Worm (Caenorhabditis elegans): ENCODE data around the gene fbxb-107.

fbxb-107 gene

DNA sequence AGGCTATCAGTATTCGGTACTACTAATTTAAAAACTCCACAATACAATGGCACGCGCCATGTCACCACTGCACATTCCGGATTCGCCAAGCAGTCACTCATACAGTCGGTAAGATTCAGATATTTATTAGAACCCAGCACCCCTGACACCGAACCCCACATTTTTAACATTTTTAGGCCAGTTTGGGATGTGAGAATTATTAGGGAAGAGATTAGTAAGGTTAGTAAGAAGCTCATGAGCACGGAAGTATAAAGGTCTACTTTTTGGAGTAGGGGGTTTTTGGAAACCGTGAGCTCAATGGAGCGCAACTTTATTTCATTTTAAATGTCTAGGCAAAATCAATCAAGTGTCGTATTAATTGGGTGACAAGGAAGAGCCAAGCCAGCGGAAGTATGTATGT is 618 bp upstream of the fbxb-107 start, which contains the start of gene F29A7.8:
Gene F29A7.8, minus strand, starts transcription at position 101 of the 400 bp plus-strand sequence.
- TF ChIP-seq elt-3 (tag; optimal IDR thresholded peaks at IDR 0.05) (no peak), unc-55 (GFP tag; optimal IDR thresholded peaks at IDR 0.05) (no peak), ZK546.5 (tag; optimal IDR thresholded peaks at IDR 0.05) (no peak), peb-1 (tag; optimal IDR thresholded peaks at IDR 0.05) (no peak)

DNA sequence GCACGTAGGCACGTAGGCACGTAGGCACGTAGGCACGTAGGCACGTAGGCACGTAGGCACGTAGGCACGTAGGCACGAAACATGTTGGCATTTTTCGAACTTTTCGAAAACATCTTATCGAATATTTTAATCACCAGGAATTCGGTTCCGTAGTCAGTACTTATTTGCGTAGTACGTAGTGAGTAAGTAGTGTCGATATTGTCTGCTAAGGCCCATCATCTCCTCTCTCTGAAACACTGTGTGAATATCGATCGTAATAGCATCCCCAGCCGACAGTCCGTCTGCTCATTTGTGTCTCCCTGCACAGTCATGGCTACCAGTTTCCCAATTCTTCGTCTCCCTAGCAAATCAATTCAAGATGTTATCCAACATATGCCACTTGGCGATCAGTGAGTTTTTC is 3.5 kb downstream of the fbxb-107 start, which contains the start of gene fbxb-106:
Gene fbxb-106, plus strand, starts transcription at position 301 of the 400 bp plus-strand sequence.
- TF ChIP-seq nhr-129 (tag; optimal IDR thresholded peaks at IDR 0.05), result no peak
- TF ChIP-seq F13H6.1 (tag; optimal IDR thresholded peaks at IDR 0.05), result no peak
- no peak for TF ChIP-seq ceh-82 (tag; optimal IDR thresholded peaks at IDR 0.05)
- TF ChIP-seq crh-2 (tag; optimal IDR thresholded peaks at IDR 0.05), result no peak

DNA sequence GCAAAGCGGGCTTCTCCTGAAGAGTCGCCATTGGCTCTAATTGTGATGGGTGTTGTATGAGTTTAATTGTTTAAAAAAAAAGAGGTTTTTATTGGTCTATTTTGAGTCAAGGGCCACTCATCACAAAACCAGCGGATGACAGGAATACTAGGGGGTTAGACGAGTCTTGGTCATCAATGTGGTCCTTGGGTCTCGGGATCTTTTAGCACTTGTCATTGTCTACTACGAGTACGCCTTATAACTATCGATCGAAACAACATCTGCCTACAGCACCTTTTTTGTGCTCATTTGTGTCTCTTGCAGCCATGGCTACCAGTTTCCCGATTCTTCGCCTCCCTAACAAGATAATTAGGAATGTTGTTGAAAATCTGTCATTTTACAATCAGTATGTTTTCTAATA is 6.1 kb downstream of the fbxb-107 start, which contains the start of gene fbxb-108:
Gene fbxb-108, plus strand, starts transcription at position 301 of the 400 bp plus-strand sequence.
- TF ChIP-seq ztf-1 (GFP tag; conservative IDR thresholded peaks at IDR 0.05) (no peak), unc-62 (GFP tag; optimal IDR thresholded peaks at IDR 0.05) (no peak), nhr-11 (tag; optimal IDR thresholded peaks at IDR 0.05) (no peak), lin-13 (GFP tag; optimal IDR thresholded peaks at IDR 0.05) (no peak), ztf-11 (tag; optimal IDR thresholded peaks at IDR 0.05) (no peak), skn-1 (tag; optimal IDR thresholded peaks at IDR 0.05) (no peak), sma-9 (GFP tag; optimal IDR thresholded peaks at IDR 0.05) (no peak), sma-9 (tag; optimal IDR thresholded peaks at IDR 0.05) (no peak), R02D3.7 (tag; optimal IDR thresholded peaks at IDR 0.05) (no peak), ama-1 (optimal IDR thresholded peaks at IDR 0.05) (no peak), sem-4 (tag; optimal IDR thresholded peaks at IDR 0.05) (no peak), mab-5 (tag; optimal IDR thresholded peaks at IDR 0.05) (no peak), ceh-16 (tag; optimal IDR thresholded peaks at IDR 0.05) (no peak), nhr-23 (tag; optimal IDR thresholded peaks at IDR 0.05) (no peak), nhr-6 (tag; optimal IDR thresholded peaks at IDR 0.05) (no peak), elt-1 (tag; optimal IDR thresholded peaks at IDR 0.05) (no peak), F13H6.1 (tag; optimal IDR thresholded peaks at IDR 0.05) (no peak), nhr-77 (tag; optimal IDR thresholded peaks at IDR 0.05) (no peak), unc-39 (tag; optimal IDR thresholded peaks at IDR 0.05) (no peak)

DNA sequence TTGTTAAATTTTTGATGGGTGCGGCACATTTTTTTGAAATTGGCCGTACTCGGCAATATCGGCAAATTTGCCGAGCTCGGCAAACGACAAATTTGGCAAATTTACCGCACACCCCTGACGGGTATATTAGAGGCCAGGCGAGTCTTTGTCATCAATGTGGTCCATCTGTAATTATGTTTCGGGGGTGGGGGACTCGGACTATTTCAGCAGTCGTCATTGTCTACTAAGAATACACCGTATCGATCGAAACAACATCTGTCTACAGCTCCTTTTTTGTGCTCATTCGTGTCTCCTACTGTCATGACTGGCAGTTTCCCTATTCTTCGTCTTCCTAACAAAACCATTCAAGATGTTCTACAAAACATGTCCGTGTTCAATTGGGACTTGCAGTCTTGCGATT is 7.8 kb downstream of the fbxb-107 start, which contains the start of gene F08D12.15:
Gene F08D12.15, plus strand, starts transcription at position 301 of the 400 bp plus-strand sequence.
- TF ChIP-seq sma-9 (GFP tag; optimal IDR thresholded peaks at IDR 0.05), result no peak
- no peak for TF ChIP-seq sma-9 (tag; optimal IDR thresholded peaks at IDR 0.05)
- TF ChIP-seq F13H6.1 (tag; optimal IDR thresholded peaks at IDR 0.05), result no peak
- no peak for TF ChIP-seq lin-11 (tag; optimal IDR thresholded peaks at IDR 0.05)
- no peak for TF ChIP-seq lsy-2 (tag; optimal IDR thresholded peaks at IDR 0.05)

DNA sequence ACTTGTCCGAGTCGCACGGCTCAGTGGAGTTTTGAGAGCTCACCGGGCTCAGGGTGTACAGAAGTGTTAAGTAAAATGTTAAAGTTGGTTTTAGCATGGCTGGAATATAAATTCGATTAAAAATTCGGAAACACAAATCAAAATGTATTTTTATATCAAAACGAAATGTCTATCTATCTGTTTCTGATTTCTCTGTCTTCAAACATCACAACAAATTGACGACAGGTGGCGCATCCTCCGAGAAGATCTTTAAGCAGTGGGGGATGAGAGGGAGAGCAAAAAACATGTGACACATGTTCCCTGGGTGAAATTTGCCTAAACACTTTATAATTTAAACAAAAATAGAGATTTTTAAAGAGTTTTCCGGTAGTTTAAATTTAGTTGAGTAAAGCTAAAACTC is 10.4 kb downstream of the fbxb-107 start, which contains the start of gene F08D12.7:
Gene F08D12.7, minus strand, starts transcription at position 101 of the 400 bp plus-strand sequence.
- no peak for TF ChIP-seq skn-1 (tag; optimal IDR thresholded peaks at IDR 0.05)
- no peak for TF ChIP-seq elt-1 (tag; optimal IDR thresholded peaks at IDR 0.05)
- TF ChIP-seq mdl-1 (tag; optimal IDR thresholded peaks at IDR 0.05), result no peak
- no peak for TF ChIP-seq lsy-2 (tag; optimal IDR thresholded peaks at IDR 0.05)
- no peak for TF ChIP-seq nhr-11 (tag; optimal IDR thresholded peaks at IDR 0.05)
- TF ChIP-seq snpc-4 (tag; optimal IDR thresholded peaks at IDR 0.05), result no peak

DNA sequence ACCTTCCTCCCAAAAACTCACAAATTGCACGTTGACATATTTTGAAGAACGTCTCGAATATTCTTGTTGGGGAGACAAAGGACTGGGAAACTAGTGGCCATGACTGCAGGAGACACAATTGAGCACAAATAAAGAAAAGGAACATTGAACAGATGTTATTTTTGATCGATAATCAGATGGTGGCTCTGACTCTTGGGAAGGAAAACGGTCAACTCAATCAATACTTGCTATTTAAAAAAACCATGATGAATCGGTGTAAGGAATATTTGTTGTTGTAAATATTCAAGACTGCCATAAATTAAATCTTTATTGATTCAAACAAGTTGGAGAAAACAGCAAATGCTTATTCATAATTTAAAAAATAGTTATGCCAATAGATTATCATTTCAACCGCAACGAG is 12.2 kb downstream of the fbxb-107 start, which contains the start of gene fbxb-105:
Gene fbxb-105, minus strand, starts transcription at position 101 of the 400 bp plus-strand sequence.
- TF ChIP-seq Y55F3AM.14 (GFP tag; optimal IDR thresholded peaks at IDR 0.05) (no peak), skn-1 (tag; optimal IDR thresholded peaks at IDR 0.05) (no peak), dmd-4 (tag; optimal IDR thresholded peaks at IDR 0.05) (no peak), nhr-21 (tag; optimal IDR thresholded peaks at IDR 0.05) (no peak), lin-39 (tag; optimal IDR thresholded peaks at IDR 0.05) (no peak), blmp-1 (tag; optimal IDR thresholded peaks at IDR 0.05; ENCODE audit: insufficient read depth) (no peak), elt-1 (tag; optimal IDR thresholded peaks at IDR 0.05) (no peak), ztf-4 (tag; optimal IDR thresholded peaks at IDR 0.05) (no peak), mbf-1 (tag; optimal IDR thresholded peaks at IDR 0.05) (no peak), snpc-4 (tag; optimal IDR thresholded peaks at IDR 0.05) (no peak), zag-1 (tag; optimal IDR thresholded peaks at IDR 0.05) (no peak), sem-4 (tag; optimal IDR thresholded peaks at IDR 0.05) (no peak), crh-2 (tag; optimal IDR thresholded peaks at IDR 0.05) (no peak), ztf-1 (GFP tag; conservative IDR thresholded peaks at IDR 0.05) (no peak), lin-13 (GFP tag; optimal IDR thresholded peaks at IDR 0.05) (no peak)
